Worm (Caenorhabditis elegans) whole organism, L4 larva: ENCODE data around the gene nmy-3.
"Not testable (repeated sequence)": the region's sequence is repeated elsewhere in the genome, so short reads cannot be mapped to it uniquely, and the experiment has no call there.

ENCODE experiments used
- ZK546.5 ChIP-seq, 2 experiments: sonication (generic microtip); optimal IDR thresholded peaks; 2 replicates each; lab custom pipeline; 2017; ENCODE audit warnings: missing biosample characterization in 2 of 2, missing genetic modification characterization in 2 of 2
- aly-2 ChIP-seq: sonication (generic microtip); optimal IDR thresholded peaks from 2 replicates; lab custom pipeline; 2018; ENCODE audit warnings: missing biosample characterization, missing genetic modification characterization
- ceh-62 ChIP-seq: sonication (generic microtip); optimal IDR thresholded peaks from 2 replicates; lab custom pipeline; 2017; ENCODE audit warnings: missing biosample characterization, missing genetic modification characterization
- hif-1 ChIP-seq, 2 experiments: sonication (generic microtip); optimal IDR thresholded peaks; 2 replicates each; lab custom pipeline; 2016 to 2017; ENCODE audit warnings: missing compliant biosample characterization in 2 of 2, missing genetic modification characterization in 2 of 2, missing genetic modification reagents in 2 of 2, missing genotype in 2 of 2, mild to moderate bottlenecking in 1 of 2
- jun-1 ChIP-seq: fragments of 150-350 bp; optimal IDR thresholded peaks from 2 replicates; lab custom pipeline; 2014; ENCODE audit warnings: missing biosample characterization, missing genetic modification reagents, missing genetic modification characterization
- mdl-1 ChIP-seq, 2 experiments: fragments of 150-350 bp in 1 of 2; sonication (generic microtip) in 1 of 2; optimal IDR thresholded peaks; 2 replicates each; lab custom pipeline; 2014 to 2017; ENCODE audit warnings: missing biosample characterization in 2 of 2, missing genetic modification characterization in 2 of 2
- nhr-111 ChIP-seq: fragments of 200-800 bp; sonication (Bioruptor generic); optimal IDR thresholded peaks from 2 replicates; lab custom pipeline; 2018; ENCODE audit warnings: mild to moderate bottlenecking, missing genetic modification characterization, missing compliant biosample characterization
- nhr-76 ChIP-seq: fragments of 150-350 bp; optimal IDR thresholded peaks from 2 replicates; lab custom pipeline; 2014; ENCODE audit warnings: missing biosample characterization, missing genetic modification characterization
- nhr-77 ChIP-seq: fragments of 150-350 bp; optimal IDR thresholded peaks from 2 replicates; lab custom pipeline; 2014; ENCODE audit warnings: missing biosample characterization, missing genetic modification characterization
- pha-4 ChIP-seq, 2 experiments: fragments of 150-350 bp in 1 of 2; fragments of 200-800 bp in 1 of 2; sonication (Bioruptor generic) in 1 of 2; IDR thresholded peaks in 1 of 2; optimal IDR thresholded peaks in 1 of 2; 2 replicates each; pipeline versions ENCODE4 v1.3.6 to Lab custom; 2014 to 2022; ENCODE audit warnings: missing genetic modification characterization in 2 of 2, missing genetic modification reagents in 2 of 2, missing biosample characterization in 1 of 2, missing compliant biosample characterization in 1 of 2
- rbr-2 ChIP-seq: sonication (generic microtip); optimal IDR thresholded peaks from 2 replicates; lab custom pipeline; 2016; ENCODE audit warnings: missing genotype, missing genetic modification characterization, missing compliant biosample characterization
- set-16 ChIP-seq: fragments of 200-800 bp; sonication (Bioruptor generic); IDR thresholded peaks from 2 replicates; pipeline ENCODE4 v1.3.6; 2022; ENCODE audit warnings: missing genetic modification reagents, missing genetic modification characterization, missing compliant biosample characterization
- ztf-11 ChIP-seq: fragments of 150-350 bp; optimal IDR thresholded peaks from 2 replicates; lab custom pipeline; 2014; ENCODE audit warnings: missing biosample characterization, missing genetic modification characterization

- not testable (repeated sequence) for TF ChIP-seq nhr-77 (tag; lab: Kevin White, UChicago); nhr-111 (GFP tag; lab: Kevin White, UChicago); aly-2 (tag; lab: Kevin White, UChicago); nhr-76; ceh-62 (tag; lab: Kevin White, UChicago); set-16; mdl-1 (tag; optimal IDR thresholded peaks at IDR 0.05; lab: Kevin White, UChicago); ztf-11 (tag; lab: Kevin White, UChicago); pha-4 (GFP tag; IDR thresholded peaks at IDR 0.05; lab: Robert Waterston, UW); pha-4 (tag; optimal IDR thresholded peaks at IDR 0.05; lab: Kevin White, UChicago); ZK546.5 (tag; optimal IDR thresholded peaks at IDR 0.05; lab: Kevin White, UChicago); rbr-2 (tag; lab: Kevin White, UChicago); hif-1 (tag; optimal IDR thresholded peaks at IDR 0.05; lab: Kevin White, UChicago); jun-1
Observed at ce11 chrIV:9293825-9294224, 19.5 kb downstream of the nmy-3 start, which contains the start of gene nhr-264.
